Fruit fly (Drosophila melanogaster) whole organism, pupa: ENCODE data around the gene Gos28.

Experiments
- CG10348 ChIP-seq: fragments of 200-800 bp; sonication (Bioruptor generic); IDR thresholded peaks from 2 replicates; pipeline ENCODE4 v1.3.6; 2022; ENCODE audit warnings: missing biosample characterization, missing genetic modification characterization
- CG12605 ChIP-seq: fragments of 200-800 bp; sonication (Bioruptor generic); IDR thresholded peaks from 2 replicates; pipeline ENCODE4 v1.3.6; 2022; ENCODE audit warnings: missing biosample characterization, missing genetic modification characterization
- CG13204 ChIP-seq: fragments of 200-800 bp; sonication (Bioruptor generic); optimal IDR thresholded peaks from 2 replicates; lab custom pipeline; 2018; ENCODE audit warnings: missing biosample characterization, mild to moderate bottlenecking, missing genetic modification characterization, moderate library complexity
- CG14655 ChIP-seq: fragments of 200-800 bp; sonication (Bioruptor generic); optimal IDR thresholded peaks from 3 replicates; lab custom pipeline; 2017; ENCODE audit warnings: mild to moderate bottlenecking, missing biosample characterization, missing genetic modification reagents, missing genetic modification characterization
- CG15710 ChIP-seq: fragments of 200-800 bp; sonication (Bioruptor generic); optimal IDR thresholded peaks from 2 replicates; lab custom pipeline; 2018; ENCODE audit warnings: missing biosample characterization, mild to moderate bottlenecking, missing genetic modification characterization, moderate library complexity
- CG17806 ChIP-seq: fragments of 200-800 bp; sonication (Bioruptor generic); optimal IDR thresholded peaks from 2 replicates; lab custom pipeline; 2018; ENCODE audit warnings: missing biosample characterization, mild to moderate bottlenecking, missing genetic modification characterization, moderate library complexity
- CG32121 ChIP-seq: fragments of 200-800 bp; sonication (Bioruptor generic); IDR thresholded peaks from 2 replicates; pipeline ENCODE4 v1.3.6; 2022; ENCODE audit warnings: missing biosample characterization, missing genetic modification characterization
- CG34367 ChIP-seq: fragments of 200-800 bp; sonication (Bioruptor generic); optimal IDR thresholded peaks from 2 replicates; lab custom pipeline; 2018; ENCODE audit warnings: missing biosample characterization, mild to moderate bottlenecking, missing genetic modification characterization
- CG4496 ChIP-seq: fragments of 200-800 bp; sonication (Bioruptor generic); IDR thresholded peaks from 3 replicates; pipeline ENCODE4 v1.3.6; 2022; ENCODE audit warnings: missing biosample characterization, missing genetic modification characterization
- CG8159 ChIP-seq: fragments of 200-800 bp; sonication (Bioruptor generic); optimal IDR thresholded peaks from 3 replicates; lab custom pipeline; 2018; ENCODE audit warnings: missing biosample characterization, mild to moderate bottlenecking, missing genetic modification characterization, moderate library complexity
- CG8301 ChIP-seq: fragments of 200-800 bp; sonication (Bioruptor generic); optimal IDR thresholded peaks from 2 replicates; lab custom pipeline; 2018; ENCODE audit warnings: missing biosample characterization, mild to moderate bottlenecking, missing genetic modification characterization
- CG9948 ChIP-seq: fragments of 200-800 bp; sonication (Bioruptor generic); optimal IDR thresholded peaks from 2 replicates; lab custom pipeline; 2018; ENCODE audit warnings: missing biosample characterization, mild to moderate bottlenecking, missing genetic modification characterization, moderate library complexity
- D1 ChIP-seq: fragments of 200-800 bp; sonication (Bioruptor generic); optimal IDR thresholded peaks from 2 replicates; lab custom pipeline; 2018; ENCODE audit warnings: missing biosample characterization, mild to moderate bottlenecking, missing genetic modification characterization, moderate library complexity
- EcR ChIP-seq: fragments of 200-800 bp; sonication (Bioruptor generic); optimal IDR thresholded peaks from 3 replicates; lab custom pipeline; 2019; ENCODE audit warnings: missing biosample characterization, missing genetic modification characterization, mild to moderate bottlenecking, moderate library complexity, missing genetic modification reagents
- Ets98B ChIP-seq: fragments of 200-800 bp; sonication (Bioruptor generic); IDR thresholded peaks from 2 replicates; pipeline ENCODE4 v1.3.6; 2022; ENCODE audit warnings: missing biosample characterization, missing genetic modification characterization
- Pif1A ChIP-seq: fragments of 200-800 bp; sonication (Bioruptor generic); optimal IDR thresholded peaks from 3 replicates; lab custom pipeline; 2016; ENCODE audit warnings: missing biosample characterization, missing genetic modification characterization
- Pif1B ChIP-seq: fragments of 200-800 bp; sonication (Bioruptor generic); optimal IDR thresholded peaks from 3 replicates; lab custom pipeline; 2016; ENCODE audit warnings: missing biosample characterization, missing genetic modification characterization
- Snoo ChIP-seq: fragments of 200-800 bp; sonication (Bioruptor generic); optimal IDR thresholded peaks from 3 replicates; lab custom pipeline; 2017; ENCODE audit warnings: missing biosample characterization, mild to moderate bottlenecking, missing genetic modification characterization, inconsistent platforms
- fd96Ca ChIP-seq: fragments of 200-800 bp; sonication (Bioruptor generic); IDR thresholded peaks from 3 replicates; pipeline ENCODE4 v1.3.6; 2022; ENCODE audit warnings: missing biosample characterization, missing genetic modification characterization
- gl ChIP-seq: fragments of 200-800 bp; sonication (Bioruptor generic); optimal IDR thresholded peaks from 2 replicates; lab custom pipeline; 2018; ENCODE audit warnings: missing biosample characterization, mild to moderate bottlenecking, missing genetic modification characterization
- rn ChIP-seq: fragments of 200-800 bp; sonication (Bioruptor generic); IDR thresholded peaks from 2 replicates; pipeline ENCODE4 v1.3.6; 2022; ENCODE audit warnings: missing biosample characterization, missing genetic modification characterization

Gos28 gene

DNA sequence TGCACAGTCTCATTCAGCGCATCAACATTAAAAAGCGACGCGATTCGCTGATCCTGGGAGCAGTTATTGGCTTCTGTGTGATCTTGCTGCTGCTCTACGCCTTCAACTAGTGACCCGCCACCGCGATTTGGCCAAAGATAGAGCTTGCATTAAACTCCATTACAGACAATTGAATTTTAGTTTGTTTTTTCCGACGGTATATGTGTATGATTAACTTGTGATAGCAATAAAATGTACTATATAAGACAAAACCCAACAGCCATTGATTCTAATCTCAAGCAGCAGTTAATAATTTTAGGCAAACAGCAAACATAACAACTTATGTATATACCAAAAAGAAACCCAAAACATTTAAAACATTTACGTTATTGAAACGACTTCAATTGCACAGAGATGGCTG, 1.5 kb downstream of the Gos28 start, which contains the start of gene CG31231:
Gene CG31231 (plus strand): TSS at position 301 of the 400 bp plus-strand sequence.
- TF ChIP-seq Ets98B (GFP tag; lab: Robert Waterston, UW) (no peak), CG10348 (GFP tag; lab: Robert Waterston, UW) (no peak), D1 (no peak), CG14655 (GFP tag; lab: Kevin White, UChicago) (no peak), CG34367 (no peak)
- TF ChIP-seq, all 21 proteins: peak for 0

DNA sequence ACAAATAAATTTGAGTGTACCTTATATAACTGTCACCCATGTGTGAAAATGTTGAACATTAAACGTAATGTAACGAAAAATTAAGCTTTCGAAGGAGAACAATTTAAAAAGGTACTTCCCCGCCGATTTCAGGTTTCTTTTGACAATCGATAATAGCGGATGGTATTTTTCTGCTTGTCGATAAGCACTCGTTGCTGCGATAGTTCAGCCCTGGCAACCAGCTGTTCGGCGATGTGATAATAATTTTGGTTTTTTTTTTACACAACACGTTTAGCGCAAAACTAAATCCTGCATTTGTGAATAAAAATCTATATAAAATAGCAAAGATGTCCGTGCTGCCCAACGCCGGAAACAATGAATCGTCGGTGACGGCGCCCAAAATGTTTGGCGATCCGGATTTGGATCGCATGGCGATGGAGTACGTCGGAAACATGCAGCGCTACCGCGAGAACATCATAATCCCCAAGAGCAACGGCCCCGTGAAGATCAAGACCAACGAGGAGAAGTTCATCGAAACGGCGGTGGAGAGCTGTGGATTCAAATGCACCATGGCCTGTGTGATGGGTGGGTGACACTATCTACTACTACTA, 4.2 kb downstream of the Gos28 start, which contains the start of gene CG31229:
Gene CG31229 (plus strand): TSS at position 194 of the 590 bp plus-strand sequence.
- peak; percentile 67 for TF ChIP-seq EcR (GFP tag; lab: Kevin White, UChicago)
- no peak for TF ChIP-seq CG10348 (GFP tag; lab: Robert Waterston, UW)

DNA sequence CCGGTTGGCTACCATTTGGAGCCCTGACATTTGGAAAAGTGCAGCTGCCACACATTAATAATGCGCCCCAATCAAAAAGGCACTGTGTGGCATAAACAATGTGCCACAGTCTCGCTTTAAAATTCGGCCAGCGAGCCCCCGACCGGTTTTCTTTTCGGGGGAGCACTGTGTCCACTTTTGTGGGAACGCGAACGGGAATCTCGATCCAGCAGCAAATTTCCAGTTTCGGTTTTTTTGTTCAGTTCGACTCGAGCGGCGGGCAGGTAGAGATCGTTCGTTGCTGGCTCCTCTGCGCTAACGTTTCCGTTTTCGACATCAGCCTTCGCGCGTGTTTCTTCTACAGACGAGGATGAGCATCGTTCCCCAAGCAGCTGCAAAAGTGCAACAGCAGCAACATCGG, 5.6 kb downstream of the Gos28 start, which contains the start of gene CG7702:
Gene CG7702 (plus strand): TSS at position 239 of the 400 bp plus-strand sequence.
- TF ChIP-seq CG8159 (tag; lab: Kevin White, UChicago) (no peak), CG34367 (no peak), fd96Ca (GFP tag; lab: Robert Waterston, UW) (no peak), EcR (GFP tag; lab: Kevin White, UChicago) (peak; percentile 73), gl (tag; lab: Kevin White, UChicago) (no peak), Ets98B (GFP tag; lab: Robert Waterston, UW) (peak; percentile 27; the same call in 1 of the 2 replicates), CG12605 (no peak; the same call in 1 of the 2 replicates), CG4496 (peak; percentile 57; the same call in 1 of the 3 replicates), CG15710 (tag; lab: Kevin White, UChicago) (no peak), rn (no peak), Pif1B (no peak), CG14655 (GFP tag; lab: Kevin White, UChicago) (no peak), CG9948 (no peak), CG8301 (tag; lab: Kevin White, UChicago) (no peak), CG32121 (GFP tag; lab: Robert Waterston, UW) (no peak), CG10348 (GFP tag; lab: Robert Waterston, UW) (no peak), CG13204 (GFP tag; lab: Kevin White, UChicago) (no peak), D1 (no peak), Pif1A (GFP tag; lab: Kevin White, UChicago) (no peak), Snoo (tag; lab: Kevin White, UChicago) (no peak), CG17806 (tag; lab: Kevin White, UChicago) (no peak)

DNA sequence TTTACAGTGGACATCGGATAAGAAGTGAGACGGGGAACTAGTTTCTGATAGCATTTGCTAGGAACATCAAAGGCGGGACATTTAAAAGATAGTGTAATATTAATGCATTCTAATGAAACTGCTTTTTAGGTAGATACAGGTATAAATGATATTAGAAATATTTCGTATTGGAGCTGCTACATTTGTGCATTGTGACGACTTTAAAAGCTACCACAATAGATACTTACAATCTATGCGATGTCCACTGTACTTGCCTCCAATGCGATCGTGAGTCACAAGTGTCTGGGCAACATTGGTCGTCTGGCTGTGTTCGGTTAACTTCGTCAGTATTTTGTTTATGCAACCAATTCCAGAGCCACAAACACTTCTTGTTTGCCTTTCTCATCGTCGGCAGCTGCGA, 6.3 kb downstream of the Gos28 start:
- peak; percentile 78 for TF ChIP-seq CG32121 (GFP tag; lab: Robert Waterston, UW)
- TF ChIP-seq D1: no peak
- peak; percentile 71 for TF ChIP-seq Pif1A (GFP tag; lab: Kevin White, UChicago)
- TF ChIP-seq CG9948: peak; percentile 66
- TF ChIP-seq CG10348 (GFP tag; lab: Robert Waterston, UW): 0 out of 2 replicates have a peak, but pooled peaks have one; percentile 28
- TF ChIP-seq CG13204 (GFP tag; lab: Kevin White, UChicago): no peak
- TF ChIP-seq CG34367: peak; percentile 63
- TF ChIP-seq Ets98B (GFP tag; lab: Robert Waterston, UW): no peak; the same call in 1 of the 2 replicates
- TF ChIP-seq CG8159 (tag; lab: Kevin White, UChicago): peak; percentile 73
- TF ChIP-seq Pif1B: peak; percentile 48
- peak; percentile 78 for TF ChIP-seq CG8301 (tag; lab: Kevin White, UChicago)
- TF ChIP-seq EcR (GFP tag; lab: Kevin White, UChicago): no peak
- TF ChIP-seq CG17806 (tag; lab: Kevin White, UChicago): peak; percentile 70
- peak; percentile 57; the same call in 1 of the 3 replicates for TF ChIP-seq fd96Ca (GFP tag; lab: Robert Waterston, UW)
- peak; percentile 85 for TF ChIP-seq CG4496
- peak; percentile 76 for TF ChIP-seq CG15710 (tag; lab: Kevin White, UChicago)
- TF ChIP-seq gl (tag; lab: Kevin White, UChicago): peak; percentile 24
- TF ChIP-seq rn: 0 out of 2 replicates have a peak, but pooled peaks have one; percentile 18
- TF ChIP-seq CG12605: no peak; the same call in none of the 2 replicates
- TF ChIP-seq CG14655 (GFP tag; lab: Kevin White, UChicago): no peak
- TF ChIP-seq Snoo (tag; lab: Kevin White, UChicago): peak; percentile 37

DNA sequence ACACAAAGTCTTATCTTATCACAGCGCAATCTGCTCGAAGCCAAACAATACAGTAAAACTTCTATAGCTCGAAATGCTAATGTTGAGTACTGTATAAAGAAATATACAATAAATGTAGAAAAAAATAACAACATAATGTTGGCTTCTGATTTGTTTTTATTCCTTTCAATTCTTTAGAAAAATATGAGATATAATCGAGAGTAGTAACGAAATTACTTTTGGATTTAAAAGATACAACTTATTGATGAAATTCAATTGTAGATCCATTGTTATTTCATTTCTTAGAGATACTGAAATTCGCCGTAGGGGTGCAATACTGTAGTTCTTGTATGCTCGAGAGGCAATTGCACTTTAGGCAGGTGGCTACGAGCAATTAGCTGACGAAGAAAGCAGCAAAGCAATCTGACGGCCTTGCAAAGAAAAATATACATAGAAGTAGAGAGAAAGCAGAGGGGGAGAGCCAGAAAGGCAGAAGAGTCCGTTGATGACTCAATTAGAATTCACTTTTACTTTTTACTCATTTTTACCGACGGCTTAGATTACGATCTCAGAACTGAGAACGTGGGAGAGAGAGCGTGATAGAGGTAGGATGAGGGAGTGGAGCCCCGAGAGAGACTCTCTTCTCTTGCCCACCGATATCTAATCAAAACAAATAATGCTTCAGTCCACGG, 7.0 kb downstream of the Gos28 start:
- TF ChIP-seq Ets98B (GFP tag; lab: Robert Waterston, UW) (no peak), rn (no peak), EcR (GFP tag; lab: Kevin White, UChicago) (no peak), CG10348 (GFP tag; lab: Robert Waterston, UW) (no peak), CG13204 (GFP tag; lab: Kevin White, UChicago) (no peak), CG14655 (GFP tag; lab: Kevin White, UChicago) (no peak), Pif1B (peak; percentile 52), Pif1A (GFP tag; lab: Kevin White, UChicago) (no peak), gl (tag; lab: Kevin White, UChicago) (no peak), D1 (no peak), CG9948 (peak; percentile 42), CG4496 (0 out of 3 replicates have a peak, but pooled peaks have one; percentile 43), CG12605 (no peak), Snoo (tag; lab: Kevin White, UChicago) (peak; percentile 14), CG17806 (tag; lab: Kevin White, UChicago) (no peak), fd96Ca (GFP tag; lab: Robert Waterston, UW) (0 out of 3 replicates have a peak, but pooled peaks have one; percentile 32), CG8159 (tag; lab: Kevin White, UChicago) (no peak), CG32121 (GFP tag; lab: Robert Waterston, UW) (no peak; the same call in 1 of the 2 replicates), CG34367 (no peak), CG15710 (tag; lab: Kevin White, UChicago) (peak; percentile 46), CG8301 (tag; lab: Kevin White, UChicago) (no peak)
